Worm (Caenorhabditis elegans) whole organism, L4/young adult: ENCODE results near the gene cwp-3.

ENCODE experiments used
- W03F9.2 ChIP-seq: fragments of 150-350 bp; optimal IDR thresholded peaks from 2 replicates; lab custom pipeline; 2014; ENCODE audit warnings: missing biosample characterization, missing genetic modification characterization
- dao-5 ChIP-seq: sonication (generic microtip); optimal IDR thresholded peaks from 2 replicates; lab custom pipeline; 2016; ENCODE audit warnings: missing genotype, missing genetic modification characterization, moderate library complexity, missing compliant biosample characterization
- him-1 ChIP-seq: sonication (generic microtip); optimal IDR thresholded peaks from 2 replicates; lab custom pipeline; 2016; ENCODE audit warnings: missing genotype, missing genetic modification reagents, missing genetic modification characterization, missing compliant biosample characterization

DNA sequence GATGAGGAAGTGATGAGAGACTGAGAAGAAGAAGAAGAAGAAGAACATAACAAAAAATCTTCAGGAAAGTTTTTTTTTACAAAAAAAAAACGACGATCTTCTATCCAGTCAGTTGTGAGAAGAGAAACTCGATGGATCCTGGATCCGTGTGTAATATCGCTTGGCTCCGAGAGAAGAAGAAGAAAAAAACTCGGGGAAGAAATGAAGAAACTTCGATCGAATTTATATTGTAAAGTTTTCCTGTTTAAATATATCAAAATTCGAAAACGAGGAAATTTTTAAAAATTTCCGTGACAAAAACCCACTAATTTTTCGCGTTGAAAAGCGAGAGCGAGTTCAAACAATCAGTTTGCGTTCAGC lies 19.3 kb upstream of the cwp-3 start, which contains the start of gene adss-1:
- TF ChIP-seq dao-5 (tag; lab: Kevin White, UChicago): no peak
- no peak for TF ChIP-seq him-1 (tag; lab: Kevin White, UChicago)
- TF ChIP-seq W03F9.2 (tag; lab: Kevin White, UChicago): no peak
